Fruit fly (Drosophila melanogaster): ENCODE data around the gene mus81.
A peak's percentile ranks its signal among the peaks of the same experiment; 100 is the strongest.

The mus81 gene

dm6 chrX:947450-948284 lies 6.8 kb downstream of the mus81 start, which contains the start of gene CG3699 (continued):
- TF ChIP-seq Oli (tag; optimal IDR thresholded peaks at IDR 0.05) (peak; percentile 55), Ptx1 (GFP tag; IDR thresholded peaks at IDR 0.05) (peak; percentile 52), tgo (GFP tag; IDR thresholded peaks at IDR 0.05) (0 out of 3 replicates have a peak, but pooled peaks have one; percentile 21), CG4854 (GFP tag; optimal IDR thresholded peaks at IDR 0.05) (peak; percentile 2), CG7963 (GFP tag; IDR thresholded peaks at IDR 0.05; ENCODE audit: partially characterized antibody) (no peak), pnt (GFP tag; optimal IDR thresholded peaks at IDR 0.05) (peak; percentile 16), CG30403 (GFP tag; optimal IDR thresholded peaks at IDR 0.05) (peak; percentile 58), CG11695 (GFP tag; IDR thresholded peaks at IDR 0.05) (peak; percentile 44; the same call in 1 of the 3 replicates), CG10543 (GFP tag; optimal IDR thresholded peaks at IDR 0.05) (peak; percentile 44), sob (GFP tag; IDR thresholded peaks at IDR 0.05) (no peak), H2.0 (GFP tag; IDR thresholded peaks at IDR 0.05) (no peak), Lhr (GFP tag; optimal IDR thresholded peaks at IDR 0.05) (no peak), Jarid2 (GFP tag; optimal IDR thresholded peaks at IDR 0.05) (peak; percentile 27), psq (GFP tag; optimal IDR thresholded peaks at IDR 0.05) (no peak), Hr51 (GFP tag; optimal IDR thresholded peaks at IDR 0.05) (peak in 1 of 2 experiments; percentile 57), wek (GFP tag; optimal IDR thresholded peaks at IDR 0.05) (no peak), CG31441 (GFP tag; IDR thresholded peaks at IDR 0.05) (0 out of 2 replicates have a peak, but pooled peaks have one; percentile 15), caup (GFP tag; optimal IDR thresholded peaks at IDR 0.05; ENCODE audit: severe bottlenecking) (peak; percentile 3), pho (GFP tag; optimal IDR thresholded peaks at IDR 0.05) (peak; percentile 37), CG17802 (tag; optimal IDR thresholded peaks at IDR 0.05) (no peak), Hr3 (GFP tag; optimal IDR thresholded peaks at IDR 0.05) (peak; percentile 28), CG12744 (GFP tag; optimal IDR thresholded peaks at IDR 0.05) (no peak), CG4404 (GFP tag; IDR thresholded peaks at IDR 0.05) (no peak), org-1 (GFP tag; optimal IDR thresholded peaks at IDR 0.05) (peak; percentile 19), CG6813 (GFP tag; optimal IDR thresholded peaks at IDR 0.05) (peak; percentile 20), CG7839 (tag; optimal IDR thresholded peaks at IDR 0.05) (peak; percentile 70), CrebB (tag; optimal IDR thresholded peaks at IDR 0.05) (peak; percentile 25), Nf-YA (GFP tag; IDR thresholded peaks at IDR 0.05) (no peak), CG34376 (GFP tag; optimal IDR thresholded peaks at IDR 0.05) (peak; percentile 29), CG11504 (tag; optimal IDR thresholded peaks at IDR 0.05) (peak; percentile 66), Hmr (GFP tag; optimal IDR thresholded peaks at IDR 0.05) (peak; percentile 56), ham (GFP tag; IDR thresholded peaks at IDR 0.05) (0 out of 2 replicates have a peak, but pooled peaks have one; percentile 31), fd96Cb (tag; optimal IDR thresholded peaks at IDR 0.05) (peak; percentile 15), CG7556 (GFP tag; optimal IDR thresholded peaks at IDR 0.05) (peak; percentile 43), dpn (GFP tag; optimal IDR thresholded peaks at IDR 0.05) (peak; percentile 30 to 33), Blimp-1 (GFP tag; optimal IDR thresholded peaks at IDR 0.05) (peak; percentile 26), CG9437 (GFP tag; optimal IDR thresholded peaks at IDR 0.05) (peak; percentile 35), CG9817 (tag; optimal IDR thresholded peaks at IDR 0.05) (peak; percentile 35), CG8765 (GFP tag; IDR thresholded peaks at IDR 0.05) (no peak), CG13424 (tag; optimal IDR thresholded peaks at IDR 0.05) (peak; percentile 58), dysf (GFP tag; IDR thresholded peaks at IDR 0.05) (peak; percentile 65; the same call in 2 of the 3 replicates), cas (GFP tag; IDR thresholded peaks at IDR 0.05) (no peak), CG15514 (GFP tag; optimal IDR thresholded peaks at IDR 0.05) (peak; percentile 29), Xbp1 (GFP tag; optimal IDR thresholded peaks at IDR 0.05) (peak; percentile 39), cg (GFP tag; optimal IDR thresholded peaks at IDR 0.05) (no peak), CG2678 (tag; optimal IDR thresholded peaks at IDR 0.05) (peak; percentile 77), Poxn (GFP tag; IDR thresholded peaks at IDR 0.05) (no peak)
